Fruit fly (Drosophila melanogaster) whole organism, embryonic: Measurements from ENCODE around the gene CG31924.

Experiments
- Atf6 ChIP-seq: fragments of 200-800 bp; sonication (Bioruptor generic); IDR thresholded peaks from 2 replicates; pipeline ENCODE4 v1.3.6; 2022; ENCODE audit warnings: missing biosample characterization, missing genetic modification characterization
- CG10979 ChIP-seq: fragments of 200-800 bp; sonication (Bioruptor generic); optimal IDR thresholded peaks from 2 replicates; lab custom pipeline; 2018; ENCODE audit warnings: missing biosample characterization, mild to moderate bottlenecking, missing genetic modification characterization, moderate library complexity
- CG11504 ChIP-seq: fragments of 200-800 bp; sonication (Bioruptor generic); optimal IDR thresholded peaks from 3 replicates; lab custom pipeline; 2019; ENCODE audit warnings: missing biosample characterization, mild to moderate bottlenecking, missing genetic modification characterization, moderate library complexity
- CG11696 ChIP-seq: fragments of 200-800 bp; sonication (Bioruptor generic); IDR thresholded peaks from 2 replicates; pipeline ENCODE4 v1.3.6; 2022; ENCODE audit warnings: missing biosample characterization, missing genetic modification characterization
- CG12391 ChIP-seq: fragments of 200-800 bp; sonication (Bioruptor generic); optimal IDR thresholded peaks from 3 replicates; lab custom pipeline; 2018; ENCODE audit warnings: missing biosample characterization, mild to moderate bottlenecking, missing genetic modification characterization, moderate library complexity
- CG14667 ChIP-seq: fragments of 200-800 bp; sonication (Bioruptor generic); IDR thresholded peaks from 2 replicates; pipeline ENCODE4 v1.3.6; 2022; ENCODE audit warnings: missing biosample characterization, missing genetic modification characterization
- CG15479 ChIP-seq: fragments of 200-800 bp; sonication (Bioruptor generic); optimal IDR thresholded peaks from 3 replicates; lab custom pipeline; 2019; ENCODE audit warnings: missing biosample characterization, mild to moderate bottlenecking, missing genetic modification characterization, moderate library complexity
- CG18262 ChIP-seq: fragments of 200-800 bp; optimal IDR thresholded peaks from 3 replicates; lab custom pipeline; 2019; ENCODE audit warnings: missing biosample characterization, mild to moderate bottlenecking, missing genetic modification characterization, moderate library complexity
- CG2712 ChIP-seq: fragments of 200-800 bp; optimal IDR thresholded peaks from 3 replicates; lab custom pipeline; 2019; ENCODE audit warnings: missing biosample characterization, mild to moderate bottlenecking, missing genetic modification characterization, moderate library complexity
- CG30403 ChIP-seq: fragments of 200-800 bp; sonication (Bioruptor generic); optimal IDR thresholded peaks from 3 replicates; lab custom pipeline; 2016; ENCODE audit warnings: missing biosample characterization, missing genetic modification characterization
- CG3163 ChIP-seq: fragments of 200-800 bp; sonication (Bioruptor generic); optimal IDR thresholded peaks from 3 replicates; lab custom pipeline; 2016; ENCODE audit warnings: missing biosample characterization, missing genetic modification characterization
- CG3407 ChIP-seq: fragments of 200-800 bp; sonication (Bioruptor generic); optimal IDR thresholded peaks from 2 replicates; lab custom pipeline; 2018; ENCODE audit warnings: missing biosample characterization, mild to moderate bottlenecking, missing genetic modification characterization
- CG34224 ChIP-seq: fragments of 200-800 bp; sonication (Bioruptor generic); IDR thresholded peaks from 3 replicates; pipeline ENCODE4 v1.3.6; 2022; ENCODE audit warnings: missing biosample characterization, missing genetic modification characterization; ENCODE audit not compliant: partially characterized antibody
- CG4854 ChIP-seq: fragments of 200-800 bp; sonication (Bioruptor generic); optimal IDR thresholded peaks from 2 replicates; lab custom pipeline; 2016; ENCODE audit warnings: missing biosample characterization, missing genetic modification characterization, inconsistent platforms
- CG7357 ChIP-seq: fragments of 200-800 bp; sonication (Bioruptor generic); IDR thresholded peaks from 3 replicates; pipeline ENCODE4 v1.3.6; 2022; ENCODE audit warnings: missing biosample characterization, missing genetic modification characterization
- CG7839 ChIP-seq: fragments of 200-800 bp; sonication (Bioruptor generic); optimal IDR thresholded peaks from 3 replicates; lab custom pipeline; 2018; ENCODE audit warnings: missing biosample characterization, mild to moderate bottlenecking, missing genetic modification characterization, moderate library complexity
- CG8478 ChIP-seq: fragments of >200 bp; optimal IDR thresholded peaks from 2 replicates; lab custom pipeline; 2018
- CG9797 ChIP-seq: fragments of 200-800 bp; sonication (Bioruptor generic); optimal IDR thresholded peaks from 3 replicates; lab custom pipeline; 2018; ENCODE audit warnings: missing biosample characterization, mild to moderate bottlenecking, missing genetic modification characterization
- D19B ChIP-seq: fragments of 200-800 bp; sonication (Bioruptor generic); optimal IDR thresholded peaks from 2 replicates; lab custom pipeline; 2017; ENCODE audit warnings: missing biosample characterization, mild to moderate bottlenecking, missing genetic modification characterization
- Drgx ChIP-seq: fragments of 200-800 bp; sonication (Bioruptor generic); IDR thresholded peaks from 2 replicates; pipeline ENCODE4 v1.3.6; 2022; ENCODE audit warnings: missing biosample characterization, missing genetic modification characterization
- E2f1 ChIP-seq: fragments of 200-800 bp; sonication (Bioruptor generic); IDR thresholded peaks from 2 replicates; pipeline ENCODE4 v1.3.6; 2022; ENCODE audit warnings: missing biosample characterization, missing genetic modification characterization
- Hr51 ChIP-seq, 2 experiments: fragments of 200-800 bp; sonication (Bioruptor generic); optimal IDR thresholded peaks; 2 replicates in 1 of 2; 3 replicates in 1 of 2; lab custom pipeline; 2016 to 2018; ENCODE audit warnings: missing biosample characterization in 2 of 2, missing genetic modification characterization in 2 of 2, mild to moderate bottlenecking in 1 of 2, moderate library complexity in 1 of 2
- Med ChIP-seq: fragments of 200-800 bp; sonication (Bioruptor generic); peaks from one replicate; lab custom pipeline; 2016; ENCODE audit warnings: missing biosample characterization, missing genetic modification characterization, mild to moderate bottlenecking, inconsistent platforms, moderate library complexity
- Opbp ChIP-seq: fragments of 200-800 bp; sonication (Bioruptor generic); IDR thresholded peaks from 3 replicates; pipeline ENCODE4 v1.3.6; 2022; ENCODE audit warnings: missing biosample characterization, missing genetic modification characterization; ENCODE audit not compliant: partially characterized antibody
- Trl ChIP-seq, 3 experiments: fragments of >200 bp in 2 of 3; fragments of 200-800 bp in 1 of 3; sonication (Bioruptor generic) in 1 of 3; optimal IDR thresholded peaks; 2 replicates in 1 of 3; 3 replicates in 2 of 3; lab custom pipeline; 2016 to 2017; ENCODE audit warnings: missing biosample characterization in 1 of 3, missing genetic modification characterization in 1 of 3
- Xbp1 ChIP-seq: fragments of 200-800 bp; sonication (Bioruptor generic); optimal IDR thresholded peaks from 3 replicates; lab custom pipeline; 2016; ENCODE audit warnings: missing biosample characterization, mild to moderate bottlenecking, missing genetic modification characterization
- Xrp1 ChIP-seq: fragments of 200-800 bp; sonication (Bioruptor generic); IDR thresholded peaks from 2 replicates; pipeline ENCODE4 v1.3.6; 2022; ENCODE audit warnings: missing biosample characterization, missing genetic modification characterization
- br ChIP-seq: fragments of >200 bp; optimal IDR thresholded peaks from 2 replicates; lab custom pipeline; 2017
- ci ChIP-seq: fragments of 200-800 bp; sonication (Bioruptor generic); IDR thresholded peaks from 3 replicates; pipeline ENCODE4 v1.3.6; 2022; ENCODE audit warnings: missing biosample characterization, missing genetic modification characterization
- dmrt11E ChIP-seq: fragments of 200-800 bp; sonication (Bioruptor generic); optimal IDR thresholded peaks from 3 replicates; lab custom pipeline; 2018; ENCODE audit warnings: missing biosample characterization, mild to moderate bottlenecking, missing genetic modification characterization, moderate library complexity
- dpn ChIP-seq, 2 experiments: fragments of 200-800 bp; sonication (Bioruptor generic); optimal IDR thresholded peaks; 3 replicates each; lab custom pipeline; 2016; ENCODE audit warnings: missing biosample characterization in 2 of 2, missing genetic modification characterization in 2 of 2
- dysf ChIP-seq: fragments of 200-800 bp; sonication (Bioruptor generic); IDR thresholded peaks from 3 replicates; pipeline ENCODE4 v1.3.6; 2022; ENCODE audit warnings: missing biosample characterization, missing genetic modification characterization
- esg ChIP-seq: fragments of 200-800 bp; sonication (Bioruptor generic); conservative IDR thresholded peaks from 2 replicates; pipeline ENCODE4 v1.3.6; 2022; ENCODE audit warnings: missing biosample characterization, missing genetic modification characterization
- fd102C ChIP-seq: fragments of 200-800 bp; sonication (Bioruptor generic); optimal IDR thresholded peaks from 2 replicates; lab custom pipeline; 2018; ENCODE audit warnings: missing biosample characterization, mild to moderate bottlenecking, missing genetic modification characterization, moderate library complexity
- hbn ChIP-seq: fragments of 200-800 bp; sonication (Bioruptor generic); IDR thresholded peaks from 2 replicates; pipeline ENCODE4 v1.3.6; 2022; ENCODE audit warnings: missing biosample characterization, missing genetic modification characterization; ENCODE audit not compliant: partially characterized antibody
- kay ChIP-seq: fragments of 200-800 bp; sonication (Bioruptor generic); optimal IDR thresholded peaks from 2 replicates; lab custom pipeline; 2016; ENCODE audit warnings: missing biosample characterization, missing genetic modification characterization
- lmd ChIP-seq: fragments of 200-800 bp; sonication (Bioruptor generic); IDR thresholded peaks from 2 replicates; pipeline ENCODE4 v1.3.6; 2022; ENCODE audit warnings: missing biosample characterization, missing genetic modification characterization
- lola ChIP-seq, 3 experiments: fragments of >200 bp in 2 of 3; fragments of 200-800 bp in 1 of 3; sonication (Bioruptor generic) in 1 of 3; optimal IDR thresholded peaks; 2 replicates each; lab custom pipeline; 2017 to 2019; ENCODE audit warnings: missing biosample characterization in 3 of 3, missing genetic modification characterization in 3 of 3, mild to moderate bottlenecking in 1 of 3, moderate library complexity in 1 of 3
- nmo ChIP-seq: fragments of 200-800 bp; sonication (Bioruptor generic); optimal IDR thresholded peaks from 2 replicates; lab custom pipeline; 2018; ENCODE audit warnings: missing biosample characterization, mild to moderate bottlenecking, missing genetic modification characterization, moderate library complexity
- otp ChIP-seq: fragments of 200-800 bp; sonication (Bioruptor generic); IDR thresholded peaks from 3 replicates; pipeline ENCODE4, ENCODE4 v1.3.6; 2022; ENCODE audit warnings: missing biosample characterization, missing genetic modification characterization
- peb ChIP-seq: fragments of 200-800 bp; sonication (Bioruptor generic); IDR thresholded peaks from 2 replicates; pipeline ENCODE4 v1.3.6; 2022; ENCODE audit warnings: missing biosample characterization, missing genetic modification characterization
- run ChIP-seq: fragments of 200-800 bp; sonication (Bioruptor generic); optimal IDR thresholded peaks from 3 replicates; lab custom pipeline; 2018; ENCODE audit warnings: missing biosample characterization, mild to moderate bottlenecking, missing genetic modification characterization
- sc ChIP-seq, 3 experiments: fragments of >200 bp in 2 of 3; fragments of 200-800 bp in 1 of 3; sonication (Bioruptor generic) in 1 of 3; optimal IDR thresholded peaks; 2 replicates in 2 of 3; 3 replicates in 1 of 3; lab custom pipeline; 2017; ENCODE audit warnings: mild to moderate bottlenecking in 1 of 3, missing biosample characterization in 1 of 3, missing genetic modification characterization in 1 of 3, missing genetic modification reagents in 1 of 3
- sens ChIP-seq: fragments of 200-800 bp; sonication (Bioruptor generic); peaks from one replicate; lab custom pipeline; 2016; ENCODE audit warnings: missing biosample characterization, missing genetic modification characterization
- shn ChIP-seq: fragments of 200-800 bp; sonication (Bioruptor generic); optimal IDR thresholded peaks from 3 replicates; lab custom pipeline; 2016; ENCODE audit warnings: missing biosample characterization, missing genetic modification characterization
- so ChIP-seq: fragments of 200-800 bp; sonication (Bioruptor generic); IDR thresholded peaks from 3 replicates; pipeline ENCODE4 v1.3.6; 2022; ENCODE audit warnings: missing biosample characterization, missing genetic modification characterization
- stwl ChIP-seq: fragments of 200-800 bp; sonication (Bioruptor generic); optimal IDR thresholded peaks from 3 replicates; lab custom pipeline; 2018; ENCODE audit warnings: missing biosample characterization, mild to moderate bottlenecking, missing genetic modification characterization, moderate library complexity
- vvl ChIP-seq: fragments of 200-800 bp; sonication (Bioruptor generic); IDR thresholded peaks from 2 replicates; pipeline ENCODE4 v1.3.6; 2022; ENCODE audit warnings: missing biosample characterization, missing genetic modification characterization
- wek ChIP-seq: fragments of 200-800 bp; sonication (Bioruptor generic); optimal IDR thresholded peaks from 3 replicates; lab custom pipeline; 2018; ENCODE audit warnings: missing biosample characterization, mild to moderate bottlenecking, missing genetic modification characterization, moderate library complexity

The CG31924 gene

dm6 chr2L:1399434-1399833 lies 44.7 kb upstream of the CG31924 start (continued):
- peak; percentile 4 for TF ChIP-seq stwl (tag; lab: Kevin White, UChicago)
- TF ChIP-seq CG3407 (GFP tag; lab: Kevin White, UChicago): peak; percentile 83
- TF ChIP-seq br (lab: Kevin White, UChicago): no peak
- TF ChIP-seq CG8478 (lab: Kevin White, UChicago): peak; percentile 85
- TF ChIP-seq lmd: no peak
- TF ChIP-seq fd102C: no peak
- no peak for TF ChIP-seq Atf6 (GFP tag; lab: Robert Waterston, UW)
- TF ChIP-seq CG12391 (tag; lab: Kevin White, UChicago): no peak
- peak; percentile 44; the same call in 1 of the 3 replicates for TF ChIP-seq ci (GFP tag; lab: Robert Waterston, UW)
- 0 out of 3 replicates have a peak, but pooled peaks have one; percentile 7 for TF ChIP-seq so
- no peak for TF ChIP-seq otp (GFP tag; lab: Robert Waterston, UW)
- TF ChIP-seq shn (GFP tag; lab: Kevin White, UChicago): no peak

dm6 chr2L:1393611-1394010 lies 38.9 kb upstream of the CG31924 start:
- TF ChIP-seq lola (GFP tag; optimal IDR thresholded peaks at IDR 0.05; lab: Kevin White, UChicago) (no peak), Hr51 (GFP tag; optimal IDR thresholded peaks at IDR 0.05; lab: Kevin White, UChicago) (peak in 1 of 2 experiments; percentile 12), Drgx (0 out of 2 replicates have a peak, but pooled peaks have one; percentile 26), sc (optimal IDR thresholded peaks at IDR 0.05; lab: Kevin White, UChicago) (no peak), sc (GFP tag; optimal IDR thresholded peaks at IDR 0.05; lab: Kevin White, UChicago) (no peak), CG3163 (GFP tag; lab: Kevin White, UChicago) (no peak), nmo (GFP tag; lab: Kevin White, UChicago) (peak; percentile 17), esg (0 out of 2 replicates have a peak, but pooled peaks have one; percentile 6), CG18262 (tag; lab: Kevin White, UChicago) (peak; percentile 6), CG7839 (tag; lab: Kevin White, UChicago) (peak; percentile 2), Xrp1 (GFP tag; lab: Robert Waterston, UW) (0 out of 2 replicates have a peak, but pooled peaks have one; percentile 27), CG14667 (no peak), CG11504 (tag; lab: Kevin White, UChicago) (peak; percentile 37), Trl (optimal IDR thresholded peaks at IDR 0.05; lab: Kevin White, UChicago) (no peak), Trl (GFP tag; optimal IDR thresholded peaks at IDR 0.05; lab: Kevin White, UChicago) (no peak), CG30403 (GFP tag; lab: Kevin White, UChicago) (peak; percentile 30), wek (GFP tag; lab: Kevin White, UChicago) (no peak), run (no peak), CG34224 (GFP tag; lab: Robert Waterston, UW) (no peak), hbn (GFP tag; lab: Robert Waterston, UW) (no peak), CG15479 (GFP tag; lab: Kevin White, UChicago) (no peak), CG10979 (tag; lab: Kevin White, UChicago) (peak; percentile 28), peb (GFP tag; lab: Robert Waterston, UW) (no peak), dpn (GFP tag; optimal IDR thresholded peaks at IDR 0.05; lab: Kevin White, UChicago) (peak in 1 of 2 experiments; percentile 10), dysf (GFP tag; lab: Robert Waterston, UW) (0 out of 3 replicates have a peak, but pooled peaks have one; percentile 24), sens (GFP tag; lab: Kevin White, UChicago) (peak; percentile 10), CG7357 (GFP tag; lab: Robert Waterston, UW) (no peak), CG11696 (no peak), vvl (GFP tag; lab: Robert Waterston, UW) (0 out of 2 replicates have a peak, but pooled peaks have one; percentile 38), dmrt11E (tag; lab: Kevin White, UChicago) (peak; percentile 10), ci (GFP tag; lab: Robert Waterston, UW) (0 out of 3 replicates have a peak, but pooled peaks have one; percentile 53), Xbp1 (GFP tag; lab: Kevin White, UChicago) (no peak), CG9797 (GFP tag; lab: Kevin White, UChicago) (no peak), kay (no peak), CG2712 (peak; percentile 24), CG4854 (GFP tag; lab: Kevin White, UChicago) (no peak), D19B (no peak), Opbp (GFP tag; lab: Robert Waterston, UW) (no peak), E2f1 (GFP tag; lab: Robert Waterston, UW) (peak; percentile 26; the same call in 1 of the 2 replicates), Med (GFP tag; lab: Kevin White, UChicago) (peak; percentile 57)
